Worm (Caenorhabditis elegans) whole organism, L4 larva: ENCODE data around the gene F16G10.1.

ENCODE experiments used
- aly-2 ChIP-seq: sonication (generic microtip); optimal IDR thresholded peaks from 2 replicates; lab custom pipeline; 2018; ENCODE audit warnings: missing biosample characterization, missing genetic modification characterization
- lin-15B ChIP-seq: fragments of 150-350 bp; sonication (generic microtip); optimal IDR thresholded peaks from 3 replicates; lab custom pipeline; 2014; ENCODE audit warnings: missing biosample characterization, missing genetic modification characterization
- nhr-77 ChIP-seq: fragments of 150-350 bp; optimal IDR thresholded peaks from 2 replicates; lab custom pipeline; 2014; ENCODE audit warnings: missing biosample characterization, missing genetic modification characterization

DNA sequence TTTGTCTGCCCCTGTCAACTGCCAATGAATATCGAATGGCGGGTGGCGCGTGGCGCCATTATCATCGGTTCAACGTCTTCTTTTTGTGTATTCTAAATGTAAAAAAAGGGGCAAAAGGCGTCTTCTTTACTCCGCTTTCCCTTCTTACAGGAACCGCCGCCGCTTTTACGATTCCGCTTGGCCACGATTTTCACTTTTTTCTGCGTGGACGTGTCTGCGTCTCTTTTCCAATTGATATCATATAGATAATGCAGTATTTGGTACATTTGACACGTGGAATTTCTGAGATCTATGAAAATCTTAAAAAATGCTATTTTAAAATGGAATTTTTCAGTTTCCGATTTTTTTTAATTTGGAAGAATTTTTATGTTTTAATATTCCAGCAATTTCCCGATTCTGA lies 31.5 kb downstream of the F16G10.1 start:
- TF ChIP-seq nhr-77 (tag; lab: Kevin White, UChicago) (no peak), aly-2 (tag; lab: Kevin White, UChicago) (no peak), lin-15B (tag; lab: Kevin White, UChicago) (no peak)
